Worm (Caenorhabditis elegans): Measurements from ENCODE around the gene enri-1.

ce11 chrII:2352546-2352945 is 11.1 kb upstream of the enri-1 start, which contains the start of gene F43C11.10:
- TF ChIP-seq him-1 (tag; optimal IDR thresholded peaks at IDR 0.05) = no peak
- no peak for TF ChIP-seq dao-5 (tag; optimal IDR thresholded peaks at IDR 0.05)
- no peak for TF ChIP-seq W03F9.2 (tag; optimal IDR thresholded peaks at IDR 0.05)

Measured in whole organism, L4/young adult.